Worm (Caenorhabditis elegans): ENCODE results near the gene F23B12.1.

The F23B12.1 gene

DNA sequence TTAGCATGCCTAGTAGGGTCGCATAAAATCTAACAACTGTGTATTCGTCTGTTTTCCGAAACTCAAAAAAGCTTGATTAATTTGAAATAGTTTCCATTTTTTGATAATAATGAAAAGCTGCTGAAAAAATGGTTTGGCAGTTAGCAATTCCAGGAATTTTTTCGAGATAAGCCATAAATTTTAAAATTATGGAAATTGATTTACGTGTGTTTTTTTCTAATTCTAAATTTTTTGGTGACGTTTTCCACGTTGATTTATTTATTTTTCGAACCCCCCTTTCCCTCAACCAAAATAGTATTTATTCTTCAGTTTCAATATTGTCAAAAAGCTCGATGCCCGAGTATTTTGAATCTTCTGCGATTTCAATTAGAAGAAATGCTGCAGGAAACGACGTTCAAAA is at the start of gene F23B12.1:
F23B12.1 (plus strand) TSS at position 301 of the 400 bp plus-strand sequence.
- TF ChIP-seq hlh-6 (tag; optimal IDR thresholded peaks at IDR 0.05) (no peak), gmeb-2 (tag; optimal IDR thresholded peaks at IDR 0.05) (no peak), ceh-18 (tag; optimal IDR thresholded peaks at IDR 0.05) (no peak), unc-42 (tag; optimal IDR thresholded peaks at IDR 0.05) (no peak), mec-3 (tag; optimal IDR thresholded peaks at IDR 0.05; ENCODE audit: borderline replicate concordance) (no peak), ceh-9 (tag; optimal IDR thresholded peaks at IDR 0.05) (no peak), fkh-10 (GFP tag; optimal IDR thresholded peaks at IDR 0.05) (no peak), zip-5 (tag; optimal IDR thresholded peaks at IDR 0.05) (no peak), C38D4.7 (GFP tag; optimal IDR thresholded peaks at IDR 0.05) (no peak), ceh-2 (tag; optimal IDR thresholded peaks at IDR 0.05) (no peak), ceh-19 (GFP tag; optimal IDR thresholded peaks at IDR 0.05) (no peak), nfya-1 (tag; optimal IDR thresholded peaks at IDR 0.05) (no peak), pag-3 (tag; optimal IDR thresholded peaks at IDR 0.05; ENCODE audit: borderline replicate concordance) (no peak), lim-6 (tag; optimal IDR thresholded peaks at IDR 0.05) (no peak), pat-9 (tag; optimal IDR thresholded peaks at IDR 0.05) (no peak), che-1 (tag; optimal IDR thresholded peaks at IDR 0.05) (no peak), dmd-4 (tag; optimal IDR thresholded peaks at IDR 0.05; ENCODE audit: borderline replicate concordance) (no peak)

- TF ChIP-seq nhr-11 (tag; optimal IDR thresholded peaks at IDR 0.05): no peak
- TF ChIP-seq hlh-6 (tag; optimal IDR thresholded peaks at IDR 0.05): no peak
- TF ChIP-seq ttx-3 (tag; optimal IDR thresholded peaks at IDR 0.05): no peak
- TF ChIP-seq pax-1 (tag; optimal IDR thresholded peaks at IDR 0.05): no peak
- no peak for TF ChIP-seq che-1 (tag; optimal IDR thresholded peaks at IDR 0.05)
- TF ChIP-seq ceh-19 (GFP tag; optimal IDR thresholded peaks at IDR 0.05): no peak
- no peak for TF ChIP-seq C08G9.2 (tag; optimal IDR thresholded peaks at IDR 0.05)
Observed at ce11 chrV:14380242-14380641, 48.7 kb upstream of the F23B12.1 start.

ce11 chrV:14391830-14392229 is 37.1 kb upstream of the F23B12.1 start, which contains the start of gene C15H11.10:
C15H11.10 (plus strand) TSS chrV:14392130.
- no peak for TF ChIP-seq ceh-2 (tag; optimal IDR thresholded peaks at IDR 0.05)

- TF ChIP-seq Y22D7AL.16 (tag; optimal IDR thresholded peaks at IDR 0.05) (no peak), mec-3 (tag; optimal IDR thresholded peaks at IDR 0.05; ENCODE audit: borderline replicate concordance) (no peak), tbx-2 (tag; optimal IDR thresholded peaks at IDR 0.05) (no peak), elt-4 (tag; optimal IDR thresholded peaks at IDR 0.05) (no peak), nhr-232 (tag; optimal IDR thresholded peaks at IDR 0.05) (no peak), unc-3 (GFP tag; conservative IDR thresholded peaks at IDR 0.05) (no peak), unc-3 (tag; optimal IDR thresholded peaks at IDR 0.05) (no peak), ceh-19 (GFP tag; optimal IDR thresholded peaks at IDR 0.05) (no peak), fkh-10 (GFP tag; optimal IDR thresholded peaks at IDR 0.05) (no peak), hlh-13 (GFP tag; optimal IDR thresholded peaks at IDR 0.05) (no peak), pax-1 (tag; optimal IDR thresholded peaks at IDR 0.05) (no peak), K02D7.2 (tag; optimal IDR thresholded peaks at IDR 0.05) (no peak)
Observed at ce11 chrV:14393504-14393903, 35.5 kb upstream of the F23B12.1 start, which contains the start of gene C15H11.1. C15H11.1 (plus strand) TSS chrV:14393804.

DNA sequence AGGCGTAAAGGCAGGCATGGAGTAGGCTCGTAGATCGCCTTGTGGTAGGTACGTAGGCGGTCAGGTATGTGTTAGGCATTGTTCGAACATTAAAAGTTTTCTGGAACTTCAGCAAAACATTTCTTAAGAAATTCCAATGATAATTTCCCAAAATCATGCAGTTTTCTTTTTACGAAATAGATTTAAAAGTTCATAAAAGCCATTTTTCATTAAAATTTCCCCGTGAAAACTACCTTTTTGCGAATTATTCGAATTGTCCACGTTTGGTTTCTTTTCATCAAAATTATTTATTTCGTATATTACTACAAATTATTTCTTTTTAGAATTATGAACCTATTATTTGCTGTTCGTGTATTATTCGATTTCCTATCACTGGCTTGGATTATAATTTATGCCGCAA is 34.2 kb upstream of the F23B12.1 start, which contains the start of gene C15H11.13:
C15H11.13 (plus strand) TSS at position 301 of the 400 bp plus-strand sequence.
- TF ChIP-seq hlh-8 (tag; optimal IDR thresholded peaks at IDR 0.05) (no peak), ahr-1 (tag; optimal IDR thresholded peaks at IDR 0.05) (no peak), ceh-6 (GFP tag; optimal IDR thresholded peaks at IDR 0.05) (no peak), ama-1 (optimal IDR thresholded peaks at IDR 0.05) (no peak), ets-4 (tag; optimal IDR thresholded peaks at IDR 0.05) (no peak), ceh-24 (tag; optimal IDR thresholded peaks at IDR 0.05) (no peak), unc-55 (GFP tag; optimal IDR thresholded peaks at IDR 0.05) (no peak), ceh-2 (tag; optimal IDR thresholded peaks at IDR 0.05) (no peak), T23F11.4 (GFP tag; optimal IDR thresholded peaks at IDR 0.05) (no peak), ceh-34 (tag; optimal IDR thresholded peaks at IDR 0.05) (no peak), fax-1 (tag; optimal IDR thresholded peaks at IDR 0.05) (no peak), pha-4 (tag; optimal IDR thresholded peaks at IDR 0.05) (no peak)

Data from whole organism, late embryonic.